Fruit fly (Drosophila melanogaster): ENCODE data around the gene CG17738.

Gene CG17738

DNA sequence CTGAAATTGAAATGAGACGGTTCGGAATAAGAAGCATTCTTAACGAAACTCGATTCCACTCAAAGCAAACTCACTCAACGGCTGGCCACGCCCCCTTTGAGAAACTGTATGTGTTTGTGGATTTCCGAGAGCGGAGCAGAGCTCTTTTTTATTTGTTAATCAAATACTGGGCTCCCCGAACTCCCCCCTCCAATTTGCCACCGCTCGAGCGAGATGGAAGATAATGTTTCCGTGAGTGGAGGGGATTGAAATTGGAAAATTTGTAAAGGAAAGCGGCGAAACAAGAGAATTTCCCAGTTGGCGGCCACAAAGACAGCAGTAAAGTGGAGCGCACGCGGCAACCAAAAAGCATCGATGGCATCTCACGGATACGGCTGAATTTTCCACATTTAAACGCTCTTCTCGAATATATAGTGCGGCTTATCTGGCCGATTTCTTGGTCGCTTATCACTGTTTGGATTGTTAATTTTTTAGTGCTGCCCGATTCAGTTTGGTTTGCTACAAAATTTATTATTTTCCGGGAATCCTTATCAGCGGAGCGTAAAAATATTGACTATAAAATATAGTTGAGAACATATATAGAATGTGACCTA is 26.1 kb upstream of the CG17738 start:
- TF ChIP-seq Blimp-1 (GFP tag; optimal IDR thresholded peaks at IDR 0.05) (no peak), CG6808 (GFP tag; optimal IDR thresholded peaks at IDR 0.05) (no peak), pdm3 (GFP tag; optimal IDR thresholded peaks at IDR 0.05) (no peak), CG10669 (GFP tag; optimal IDR thresholded peaks at IDR 0.05) (no peak), net (GFP tag; optimal IDR thresholded peaks at IDR 0.05) (peak; percentile 15), eg (GFP tag; IDR thresholded peaks at IDR 0.05) (peak; percentile 51; the same call in 1 of the 3 replicates), achi (GFP tag; optimal IDR thresholded peaks at IDR 0.05) (no peak), CG11294 (GFP tag; IDR thresholded peaks at IDR 0.05) (no peak), CG11902 (GFP tag; optimal IDR thresholded peaks at IDR 0.05) (no peak), CG32006 (GFP tag; optimal IDR thresholded peaks at IDR 0.05) (no peak), CG31627 (GFP tag; optimal IDR thresholded peaks at IDR 0.05) (no peak), CG9139 (GFP tag; optimal IDR thresholded peaks at IDR 0.05) (no peak), CG7368 (GFP tag; optimal IDR thresholded peaks at IDR 0.05) (no peak), CG6854 (GFP tag; optimal IDR thresholded peaks at IDR 0.05) (no peak), CG3919 (GFP tag; optimal IDR thresholded peaks at IDR 0.05) (peak; percentile 14), Sox102F (GFP tag; optimal IDR thresholded peaks at IDR 0.05) (no peak), Eip93F (GFP tag; optimal IDR thresholded peaks at IDR 0.05) (no peak), esn (GFP tag; optimal IDR thresholded peaks at IDR 0.05) (no peak), Met (GFP tag; optimal IDR thresholded peaks at IDR 0.05) (no peak), Hr38 (GFP tag; optimal IDR thresholded peaks at IDR 0.05) (no peak), spab (GFP tag; optimal IDR thresholded peaks at IDR 0.05) (no peak), CG34406 (GFP tag; optimal IDR thresholded peaks at IDR 0.05) (no peak), cyc (GFP tag; optimal IDR thresholded peaks at IDR 0.05) (no peak), CG10631 (GFP tag; optimal IDR thresholded peaks at IDR 0.05) (no peak), Smox (GFP tag; optimal IDR thresholded peaks at IDR 0.05) (no peak), CG1621 (tag; optimal IDR thresholded peaks at IDR 0.05) (no peak), Gug (GFP tag; IDR thresholded peaks at IDR 0.05) (no peak), CG11762 (GFP tag; optimal IDR thresholded peaks at IDR 0.05; ENCODE audit: insufficient read depth) (no peak), CG3032 (tag; optimal IDR thresholded peaks at IDR 0.05) (no peak), Lpt (GFP tag; optimal IDR thresholded peaks at IDR 0.05) (no peak), Eip78C (GFP tag) (no peak), acj6 (GFP tag; optimal IDR thresholded peaks at IDR 0.05) (no peak), Ets21C (GFP tag; optimal IDR thresholded peaks at IDR 0.05) (no peak), Sox14 (GFP tag; optimal IDR thresholded peaks at IDR 0.05) (no peak), lz (GFP tag; optimal IDR thresholded peaks at IDR 0.05) (no peak), dac (GFP tag; optimal IDR thresholded peaks at IDR 0.05) (no peak), Hr4 (GFP tag; optimal IDR thresholded peaks at IDR 0.05) (no peak), CG16779 (tag; optimal IDR thresholded peaks at IDR 0.05) (no peak), CG8632 (GFP tag; optimal IDR thresholded peaks at IDR 0.05) (no peak), CG15336 (GFP tag; IDR thresholded peaks at IDR 0.05) (no peak), CG6792 (GFP tag; optimal IDR thresholded peaks at IDR 0.05) (no peak), OdsH (GFP tag; optimal IDR thresholded peaks at IDR 0.05) (no peak), topi (GFP tag; optimal IDR thresholded peaks at IDR 0.05) (peak; percentile 4), fd85E (GFP tag; optimal IDR thresholded peaks at IDR 0.05) (no peak), svp (GFP tag) (peak; percentile 99), Eip75B (GFP tag; optimal IDR thresholded peaks at IDR 0.05) (no peak), CG8119 (GFP tag; IDR thresholded peaks at IDR 0.05) (no peak), Hr39 (GFP tag; optimal IDR thresholded peaks at IDR 0.05) (no peak), CG8319 (GFP tag; optimal IDR thresholded peaks at IDR 0.05) (no peak), fd59A (GFP tag; optimal IDR thresholded peaks at IDR 0.05) (no peak), dsx (GFP tag; optimal IDR thresholded peaks at IDR 0.05; ENCODE audit: poor library complexity, severe bottlenecking) (no peak), salr (GFP tag; optimal IDR thresholded peaks at IDR 0.05) (no peak), CG6276 (GFP tag; optimal IDR thresholded peaks at IDR 0.05) (peak; percentile 27)
